Fruit fly (Drosophila melanogaster) whole organism, embryonic: Measurements from ENCODE around the gene sno.

ENCODE experiments used
- C15 ChIP-seq: fragments of 200-800 bp; sonication (Bioruptor generic); IDR thresholded peaks from 3 replicates; pipeline ENCODE4 v1.3.6; 2022; ENCODE audit warnings: missing biosample characterization, missing genetic modification characterization
- CG10209 ChIP-seq: fragments of 200-800 bp; sonication (Bioruptor generic); optimal IDR thresholded peaks from 3 replicates; lab custom pipeline; 2017; ENCODE audit warnings: missing biosample characterization, mild to moderate bottlenecking, missing genetic modification characterization, missing genetic modification reagents
- CG10654 ChIP-seq: fragments of 200-800 bp; sonication (Bioruptor generic); optimal IDR thresholded peaks from 2 replicates; lab custom pipeline; 2016; ENCODE audit warnings: missing biosample characterization, missing genetic modification characterization
- CG11695 ChIP-seq: fragments of 200-800 bp; sonication (Bioruptor generic); IDR thresholded peaks from 3 replicates; pipeline ENCODE4 v1.3.6; 2022; ENCODE audit warnings: missing biosample characterization, missing genetic modification characterization
- CG11696 ChIP-seq: fragments of 200-800 bp; sonication (Bioruptor generic); IDR thresholded peaks from 2 replicates; pipeline ENCODE4 v1.3.6; 2022; ENCODE audit warnings: missing biosample characterization, missing genetic modification characterization
- CG12659 ChIP-seq: fragments of 200-800 bp; sonication (Bioruptor generic); optimal IDR thresholded peaks from 3 replicates; lab custom pipeline; 2017; ENCODE audit warnings: mild to moderate bottlenecking, missing biosample characterization, missing genetic modification reagents, missing genetic modification characterization
- CG12744 ChIP-seq: fragments of 200-800 bp; sonication (Bioruptor generic); optimal IDR thresholded peaks from 2 replicates; lab custom pipeline; 2016; ENCODE audit warnings: missing biosample characterization, missing genetic modification characterization
- CG13775 ChIP-seq: fragments of 200-800 bp; sonication (Bioruptor generic); optimal IDR thresholded peaks from 3 replicates; lab custom pipeline; 2017; ENCODE audit warnings: missing biosample characterization, mild to moderate bottlenecking, missing genetic modification characterization
- CG16863 ChIP-seq: fragments of 200-800 bp; sonication (Bioruptor generic); optimal IDR thresholded peaks from 3 replicates; lab custom pipeline; 2016; ENCODE audit warnings: missing biosample characterization, missing genetic modification characterization
- CG17186 ChIP-seq: fragments of 200-800 bp; sonication (Bioruptor generic); optimal IDR thresholded peaks from 3 replicates; lab custom pipeline; 2017; ENCODE audit warnings: missing biosample characterization, missing genetic modification reagents, missing genetic modification characterization
- CG34224 ChIP-seq: fragments of 200-800 bp; sonication (Bioruptor generic); IDR thresholded peaks from 3 replicates; pipeline ENCODE4 v1.3.6; 2022; ENCODE audit warnings: missing biosample characterization, missing genetic modification characterization; ENCODE audit not compliant: partially characterized antibody
- CG3995 ChIP-seq: fragments of 200-800 bp; sonication (Bioruptor generic); optimal IDR thresholded peaks from 3 replicates; lab custom pipeline; 2016; ENCODE audit warnings: missing biosample characterization, missing genetic modification characterization
- CG4282 ChIP-seq: fragments of 200-800 bp; sonication (Bioruptor generic); optimal IDR thresholded peaks from 2 replicates; lab custom pipeline; 2016; ENCODE audit warnings: missing biosample characterization, missing genetic modification characterization
- CG4617 ChIP-seq: fragments of 200-800 bp; sonication (Bioruptor generic); optimal IDR thresholded peaks from 3 replicates; lab custom pipeline; 2016; ENCODE audit warnings: missing biosample characterization, missing genetic modification characterization, borderline replicate concordance
- CG4707 ChIP-seq: fragments of 200-800 bp; sonication (Bioruptor generic); optimal IDR thresholded peaks from 2 replicates; lab custom pipeline; 2018; ENCODE audit warnings: missing biosample characterization, mild to moderate bottlenecking, missing genetic modification characterization, moderate library complexity
- CG5245 ChIP-seq: fragments of 200-800 bp; sonication (Bioruptor generic); optimal IDR thresholded peaks from 3 replicates; lab custom pipeline; 2016; ENCODE audit warnings: missing biosample characterization, missing genetic modification characterization
- CG6654 ChIP-seq: fragments of 200-800 bp; sonication (Bioruptor generic); optimal IDR thresholded peaks from 2 replicates; lab custom pipeline; 2017; ENCODE audit warnings: missing biosample characterization, mild to moderate bottlenecking, missing genetic modification characterization
- CG7271 ChIP-seq: fragments of 200-800 bp; sonication (Bioruptor generic); optimal IDR thresholded peaks from 2 replicates; lab custom pipeline; 2018; ENCODE audit warnings: missing biosample characterization, mild to moderate bottlenecking, missing genetic modification characterization, moderate library complexity
- D19A ChIP-seq: fragments of 200-800 bp; optimal IDR thresholded peaks from 3 replicates; lab custom pipeline; 2019; ENCODE audit warnings: missing biosample characterization, mild to moderate bottlenecking, missing genetic modification characterization, moderate library complexity
- ERR ChIP-seq: fragments of 200-800 bp; sonication (Bioruptor generic); optimal IDR thresholded peaks from 2 replicates; lab custom pipeline; 2016; ENCODE audit warnings: missing biosample characterization, missing genetic modification characterization
- Hr39 ChIP-seq: fragments of >200 bp; optimal IDR thresholded peaks from 2 replicates; lab custom pipeline; 2017
- Hr51 ChIP-seq, 2 experiments: fragments of 200-800 bp; sonication (Bioruptor generic); optimal IDR thresholded peaks; 2 replicates in 1 of 2; 3 replicates in 1 of 2; lab custom pipeline; 2016 to 2018; ENCODE audit warnings: missing biosample characterization in 2 of 2, missing genetic modification characterization in 2 of 2, mild to moderate bottlenecking in 1 of 2, moderate library complexity in 1 of 2
- Oaz ChIP-seq: fragments of 200-800 bp; sonication (Bioruptor generic); IDR thresholded peaks from 2 replicates; pipeline ENCODE4 v1.3.6; 2022; ENCODE audit warnings: missing biosample characterization, missing genetic modification characterization
- Pdp1 ChIP-seq, 2 experiments: fragments of 200-800 bp; sonication (Bioruptor generic); optimal IDR thresholded peaks; 3 replicates each; lab custom pipeline; 2016; ENCODE audit warnings: missing biosample characterization in 2 of 2, missing genetic modification characterization in 2 of 2, mild to moderate bottlenecking in 1 of 2, moderate library complexity in 1 of 2
- Ptx1 ChIP-seq: fragments of 200-800 bp; sonication (Bioruptor generic); IDR thresholded peaks from 2 replicates; pipeline ENCODE4 v1.3.6; 2022; ENCODE audit warnings: missing biosample characterization, missing genetic modification characterization
- Rfx ChIP-seq: fragments of 200-800 bp; sonication (Bioruptor generic); IDR thresholded peaks from 2 replicates; pipeline ENCODE4 v1.3.6; 2022; ENCODE audit warnings: missing biosample characterization, missing genetic modification characterization
- Scr ChIP-seq: fragments of 200-800 bp; sonication (Bioruptor generic); IDR thresholded peaks from 2 replicates; pipeline ENCODE4 v1.3.6; 2022; ENCODE audit warnings: missing biosample characterization, missing genetic modification characterization; ENCODE audit not compliant: partially characterized antibody
- Tbp ChIP-seq: fragments of >200 bp; optimal IDR thresholded peaks from 2 replicates; lab custom pipeline; 2018; ENCODE audit warnings: missing biosample characterization, missing genetic modification characterization
- ap ChIP-seq: fragments of 200-800 bp; sonication (Bioruptor generic); IDR thresholded peaks from 2 replicates; pipeline ENCODE4 v1.3.6; 2022; ENCODE audit warnings: missing biosample characterization, missing genetic modification characterization
- bbx ChIP-seq: fragments of 200-800 bp; sonication (Bioruptor generic); IDR thresholded peaks from 2 replicates; pipeline ENCODE4 v1.3.6; 2022; ENCODE audit warnings: missing biosample characterization, missing genetic modification characterization; ENCODE audit not compliant: partially characterized antibody
- cato ChIP-seq: fragments of 200-800 bp; sonication (Bioruptor generic); optimal IDR thresholded peaks from 2 replicates; lab custom pipeline; 2016; ENCODE audit warnings: missing biosample characterization, missing genetic modification characterization, borderline replicate concordance
- cwo ChIP-seq: fragments of 200-800 bp; sonication (Bioruptor generic); optimal IDR thresholded peaks from 3 replicates; lab custom pipeline; 2017; ENCODE audit warnings: missing biosample characterization, missing genetic modification characterization, mild to moderate bottlenecking, moderate library complexity, missing genetic modification reagents
- dimm ChIP-seq: fragments of 200-800 bp; sonication (Bioruptor generic); IDR thresholded peaks from 2 replicates; pipeline ENCODE4 v1.3.6; 2022; ENCODE audit warnings: missing biosample characterization, missing genetic modification characterization
- dpn ChIP-seq, 2 experiments: fragments of 200-800 bp; sonication (Bioruptor generic); optimal IDR thresholded peaks; 3 replicates each; lab custom pipeline; 2016; ENCODE audit warnings: missing biosample characterization in 2 of 2, missing genetic modification characterization in 2 of 2
- exex ChIP-seq: fragments of 200-800 bp; sonication (Bioruptor generic); optimal IDR thresholded peaks from 4 replicates; lab custom pipeline; 2018; ENCODE audit warnings: missing biosample characterization, mild to moderate bottlenecking, missing genetic modification characterization, moderate library complexity
- fru ChIP-seq: fragments of >200 bp; optimal IDR thresholded peaks from 2 replicates; lab custom pipeline; 2017
- gce ChIP-seq: fragments of 200-800 bp; sonication (Bioruptor generic); IDR thresholded peaks from 3 replicates; pipeline ENCODE4 v1.3.6; 2022; ENCODE audit warnings: missing biosample characterization, missing genetic modification characterization
- hth ChIP-seq: fragments of >200 bp; optimal IDR thresholded peaks from 2 replicates; lab custom pipeline; 2017; ENCODE audit warnings: inconsistent platforms
- nerfin-1 ChIP-seq: fragments of 200-800 bp; sonication (Bioruptor generic); optimal IDR thresholded peaks from 3 replicates; lab custom pipeline; 2019; ENCODE audit warnings: missing biosample characterization, mild to moderate bottlenecking, missing genetic modification characterization, moderate library complexity
- nom ChIP-seq: fragments of 200-800 bp; sonication (Bioruptor generic); optimal IDR thresholded peaks from 2 replicates; lab custom pipeline; 2017; ENCODE audit warnings: missing biosample characterization, missing genetic modification characterization, mild to moderate bottlenecking, moderate library complexity, missing genetic modification reagents
- onecut ChIP-seq: fragments of 200-800 bp; sonication (Bioruptor generic); IDR thresholded peaks from 2 replicates; pipeline ENCODE4 v1.3.6; 2022; ENCODE audit warnings: missing biosample characterization, missing genetic modification characterization
- p53 ChIP-seq: fragments of 200-800 bp; sonication (Bioruptor generic); optimal IDR thresholded peaks from 2 replicates; lab custom pipeline; 2016; ENCODE audit warnings: missing biosample characterization, missing genetic modification characterization
- pho ChIP-seq: fragments of 200-800 bp; sonication (Bioruptor generic); optimal IDR thresholded peaks from 2 replicates; lab custom pipeline; 2016; ENCODE audit warnings: missing biosample characterization, missing genetic modification characterization
- prd ChIP-seq, 3 experiments: fragments of >200 bp in 2 of 3; fragments of 200-800 bp in 1 of 3; sonication (Bioruptor generic) in 1 of 3; optimal IDR thresholded peaks in 2 of 3; IDR thresholded peaks in 1 of 3; 2 replicates in 2 of 3; 3 replicates in 1 of 3; pipeline versions ENCODE4 v1.3.6 to Lab custom; 2017 to 2022; ENCODE audit warnings: missing biosample characterization in 1 of 3, missing genetic modification characterization in 1 of 3
- sens-2 ChIP-seq: fragments of 200-800 bp; sonication (Bioruptor generic); IDR thresholded peaks from 2 replicates; pipeline ENCODE4 v1.3.6; 2022; ENCODE audit warnings: missing biosample characterization, missing genetic modification characterization
- slbo ChIP-seq: fragments of 200-800 bp; sonication (Bioruptor generic); IDR thresholded peaks from 2 replicates; pipeline ENCODE4 v1.3.6; 2022; ENCODE audit warnings: missing biosample characterization, missing genetic modification characterization
- tll ChIP-seq, 2 experiments: fragments of 200-800 bp in 1 of 2; fragments of >200 bp in 1 of 2; sonication (Bioruptor generic) in 1 of 2; optimal IDR thresholded peaks; 2 replicates each; lab custom pipeline; 2017 to 2019; ENCODE audit warnings: missing biosample characterization in 2 of 2, missing genetic modification characterization in 2 of 2, mild to moderate bottlenecking in 1 of 2, moderate library complexity in 1 of 2
- tup ChIP-seq: fragments of 200-800 bp; sonication (Bioruptor generic); optimal IDR thresholded peaks from 2 replicates; lab custom pipeline; 2016; ENCODE audit warnings: missing biosample characterization, mild to moderate bottlenecking, missing genetic modification characterization, moderate library complexity
- tx ChIP-seq: fragments of 200-800 bp; sonication (Bioruptor generic); optimal IDR thresholded peaks from 2 replicates; lab custom pipeline; 2016; ENCODE audit warnings: missing biosample characterization, missing genetic modification characterization
- z ChIP-seq: fragments of 200-800 bp; sonication (Bioruptor generic); IDR thresholded peaks from 3 replicates; pipeline ENCODE4 v1.3.6; 2022; ENCODE audit warnings: missing biosample characterization, missing genetic modification characterization

Gene sno

DNA sequence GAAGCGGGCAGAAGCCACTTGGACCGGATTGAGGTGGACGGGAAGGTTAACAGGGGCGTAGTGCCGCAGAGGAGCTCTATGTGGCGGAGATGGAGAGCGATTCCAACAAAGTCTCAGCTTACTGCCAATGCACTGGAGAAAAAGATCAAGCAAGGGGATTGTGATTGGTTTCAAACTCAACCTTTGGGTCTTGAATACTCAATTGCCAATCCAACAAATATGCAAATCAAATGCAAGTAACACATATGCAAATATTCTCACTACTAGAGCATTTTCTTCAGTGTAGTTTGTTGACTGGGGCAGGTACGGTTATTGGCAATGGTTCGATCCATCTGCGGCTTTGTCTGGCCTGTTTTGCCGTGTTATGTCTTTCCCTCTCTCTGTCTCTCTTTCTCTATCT lies 39.8 kb upstream of the sno start (continued):
- TF ChIP-seq prd (optimal IDR thresholded peaks at IDR 0.05; lab: Kevin White, UChicago) (no peak), prd (GFP tag; IDR thresholded peaks at IDR 0.05; lab: Robert Waterston, UW) (peak; percentile 81), gce (GFP tag; lab: Robert Waterston, UW) (peak; percentile 76; the same call in 2 of the 3 replicates), Tbp (no peak), cwo (GFP tag; lab: Kevin White, UChicago) (peak; percentile 67), CG12744 (GFP tag; lab: Kevin White, UChicago) (peak; percentile 29), cato (GFP tag; lab: Kevin White, UChicago) (peak; percentile 10), pho (GFP tag; lab: Kevin White, UChicago) (peak; percentile 60), Hr51 (GFP tag; optimal IDR thresholded peaks at IDR 0.05; lab: Kevin White, UChicago) (peak; percentile 62 to 73), CG5245 (GFP tag; lab: Kevin White, UChicago) (peak; percentile 65), Oaz (GFP tag; lab: Robert Waterston, UW) (0 out of 2 replicates have a peak, but pooled peaks have one; percentile 46), Pdp1 (GFP tag; optimal IDR thresholded peaks at IDR 0.05; lab: Kevin White, UChicago) (peak; percentile 86 to 92), CG3995 (GFP tag; lab: Kevin White, UChicago) (peak; percentile 21), p53 (GFP tag; lab: Kevin White, UChicago) (peak; percentile 71), D19A (tag; lab: Kevin White, UChicago) (peak; percentile 58), Rfx (GFP tag; lab: Robert Waterston, UW) (peak; percentile 84), CG4707 (GFP tag; lab: Kevin White, UChicago) (peak; percentile 59), nom (peak; percentile 91), CG4617 (peak; percentile 44), tup (GFP tag; lab: Kevin White, UChicago) (peak; percentile 2), CG11696 (GFP tag; lab: Robert Waterston, UW) (peak; percentile 38; the same call in 1 of the 2 replicates), CG6654 (GFP tag; lab: Kevin White, UChicago) (peak; percentile 34), fru (lab: Kevin White, UChicago) (no peak), onecut (GFP tag; lab: Robert Waterston, UW) (peak; percentile 67), dimm (GFP tag; lab: Robert Waterston, UW) (peak; percentile 71), sens-2 (GFP tag; lab: Robert Waterston, UW) (peak; percentile 52; the same call in 1 of the 2 replicates), bbx (GFP tag; lab: Robert Waterston, UW) (no peak), Ptx1 (peak; percentile 81), CG4282 (no peak), CG16863 (GFP tag; lab: Kevin White, UChicago) (peak; percentile 74), CG7271 (tag; lab: Kevin White, UChicago) (no peak), C15 (GFP tag; lab: Robert Waterston, UW) (no peak), CG34224 (GFP tag; lab: Robert Waterston, UW) (no peak), tll (GFP tag; optimal IDR thresholded peaks at IDR 0.05; lab: Kevin White, UChicago) (peak in 1 of 2 experiments; percentile 0), Hr39 (no peak), tx (GFP tag; lab: Kevin White, UChicago) (peak; percentile 73), CG10209 (GFP tag; lab: Kevin White, UChicago) (peak; percentile 71), ap (GFP tag; lab: Robert Waterston, UW) (peak; percentile 59), CG17186 (GFP tag; lab: Kevin White, UChicago) (peak; percentile 29), CG12659 (GFP tag; lab: Kevin White, UChicago) (peak; percentile 62), dpn (GFP tag; optimal IDR thresholded peaks at IDR 0.05; lab: Kevin White, UChicago) (peak; percentile 85 to 86), CG11695 (GFP tag; lab: Robert Waterston, UW) (peak; percentile 61), CG13775 (peak; percentile 33), z (GFP tag; lab: Robert Waterston, UW) (no peak), hth (no peak), slbo (GFP tag; lab: Robert Waterston, UW) (peak; percentile 83), exex (no peak), Scr (no peak), CG10654 (peak; percentile 49), nerfin-1 (tag; lab: Kevin White, UChicago) (peak; percentile 74), ERR (GFP tag; lab: Kevin White, UChicago) (peak; percentile 35)
